Fruit fly (Drosophila melanogaster) whole organism, embryonic: ENCODE data around the gene GlcAT-P.
A peak's percentile ranks its signal among the peaks of the same experiment; 100 is the strongest.

Source experiments
- ATbp ChIP-seq: fragments of 200-800 bp; sonication (Bioruptor generic); optimal IDR thresholded peaks from 2 replicates; lab custom pipeline; 2017; ENCODE audit warnings: missing biosample characterization, mild to moderate bottlenecking, missing genetic modification characterization, missing genetic modification reagents
- Atf-2 ChIP-seq: fragments of 200-800 bp; sonication (Bioruptor generic); optimal IDR thresholded peaks from 2 replicates; lab custom pipeline; 2016; ENCODE audit warnings: missing biosample characterization, missing genetic modification characterization
- BtbVII ChIP-seq: fragments of 200-800 bp; sonication (Bioruptor generic); optimal IDR thresholded peaks from 3 replicates; lab custom pipeline; 2017; ENCODE audit warnings: missing biosample characterization, mild to moderate bottlenecking, missing genetic modification characterization
- CG10274 ChIP-seq: fragments of 200-800 bp; sonication (Bioruptor generic); optimal IDR thresholded peaks from 3 replicates; lab custom pipeline; 2017; ENCODE audit warnings: missing biosample characterization, mild to moderate bottlenecking, missing genetic modification characterization
- CG11696 ChIP-seq: fragments of 200-800 bp; sonication (Bioruptor generic); IDR thresholded peaks from 2 replicates; pipeline ENCODE4 v1.3.6; 2022; ENCODE audit warnings: missing biosample characterization, missing genetic modification characterization
- CG1233 ChIP-seq: fragments of 200-800 bp; sonication (Bioruptor generic); optimal IDR thresholded peaks from 4 replicates; lab custom pipeline; 2018; ENCODE audit warnings: missing biosample characterization, mild to moderate bottlenecking, missing genetic modification characterization
- CG15479 ChIP-seq: fragments of 200-800 bp; sonication (Bioruptor generic); optimal IDR thresholded peaks from 3 replicates; lab custom pipeline; 2019; ENCODE audit warnings: missing biosample characterization, mild to moderate bottlenecking, missing genetic modification characterization, moderate library complexity
- CG15514 ChIP-seq: fragments of 200-800 bp; sonication (Bioruptor generic); optimal IDR thresholded peaks from 3 replicates; lab custom pipeline; 2017; ENCODE audit warnings: missing biosample characterization, missing genetic modification characterization, mild to moderate bottlenecking, moderate library complexity, missing genetic modification reagents
- CG15601 ChIP-seq: fragments of 200-800 bp; sonication (Bioruptor generic); optimal IDR thresholded peaks from 3 replicates; lab custom pipeline; 2019; ENCODE audit warnings: missing biosample characterization, mild to moderate bottlenecking, missing genetic modification characterization, moderate library complexity
- CG1647 ChIP-seq: fragments of 200-800 bp; sonication (Bioruptor generic); optimal IDR thresholded peaks from 3 replicates; lab custom pipeline; 2016; ENCODE audit warnings: missing biosample characterization, missing genetic modification characterization
- CG17568 ChIP-seq: fragments of 200-800 bp; sonication (Bioruptor generic); optimal IDR thresholded peaks from 2 replicates; lab custom pipeline; 2018; ENCODE audit warnings: missing biosample characterization, mild to moderate bottlenecking, missing genetic modification characterization, moderate library complexity
- CG2129 ChIP-seq: fragments of 200-800 bp; sonication (Bioruptor generic); IDR thresholded peaks from 2 replicates; pipeline ENCODE4 v1.3.6; 2022; ENCODE audit warnings: missing biosample characterization, missing genetic modification characterization; ENCODE audit not compliant: partially characterized antibody
- CG34224 ChIP-seq: fragments of 200-800 bp; sonication (Bioruptor generic); IDR thresholded peaks from 3 replicates; pipeline ENCODE4 v1.3.6; 2022; ENCODE audit warnings: missing biosample characterization, missing genetic modification characterization; ENCODE audit not compliant: partially characterized antibody
- CG34422 ChIP-seq: fragments of 200-800 bp; sonication (Bioruptor generic); IDR thresholded peaks from 3 replicates; pipeline ENCODE4 v1.3.6; 2022; ENCODE audit warnings: missing biosample characterization, missing genetic modification characterization
- CG6175 ChIP-seq: fragments of 200-800 bp; sonication (Bioruptor generic); IDR thresholded peaks from 3 replicates; pipeline ENCODE4 v1.3.6; 2022; ENCODE audit warnings: missing biosample characterization, missing genetic modification characterization
- CG6791 ChIP-seq: fragments of 200-800 bp; sonication (Bioruptor generic); IDR thresholded peaks from 3 replicates; pipeline ENCODE4 v1.3.6; 2022; ENCODE audit warnings: missing biosample characterization, missing genetic modification characterization; ENCODE audit not compliant: partially characterized antibody
- CG7987 ChIP-seq: fragments of 200-800 bp; sonication (Bioruptor generic); optimal IDR thresholded peaks from 2 replicates; lab custom pipeline; 2018; ENCODE audit warnings: missing biosample characterization, mild to moderate bottlenecking, missing genetic modification characterization, moderate library complexity
- CG8924 ChIP-seq: fragments of 200-800 bp; optimal IDR thresholded peaks from 3 replicates; lab custom pipeline; 2019; ENCODE audit warnings: missing biosample characterization, mild to moderate bottlenecking, missing genetic modification characterization, moderate library complexity
- Elba2 ChIP-seq: fragments of 200-800 bp; sonication (Bioruptor generic); optimal IDR thresholded peaks from 3 replicates; lab custom pipeline; 2016; ENCODE audit warnings: missing biosample characterization, missing genetic modification characterization
- Gug ChIP-seq: fragments of 200-800 bp; sonication (Bioruptor generic); IDR thresholded peaks from 4 replicates; pipeline ENCODE4 v1.3.6; 2022; ENCODE audit warnings: missing biosample characterization, missing genetic modification characterization
- Med ChIP-seq: fragments of 200-800 bp; sonication (Bioruptor generic); peaks from one replicate; lab custom pipeline; 2016; ENCODE audit warnings: missing biosample characterization, missing genetic modification characterization, mild to moderate bottlenecking, inconsistent platforms, moderate library complexity
- Rfx ChIP-seq: fragments of 200-800 bp; sonication (Bioruptor generic); IDR thresholded peaks from 2 replicates; pipeline ENCODE4 v1.3.6; 2022; ENCODE audit warnings: missing biosample characterization, missing genetic modification characterization
- abd-A ChIP-seq: fragments of 200-800 bp; sonication (Bioruptor generic); optimal IDR thresholded peaks from 3 replicates; lab custom pipeline; 2019; ENCODE audit warnings: missing biosample characterization, mild to moderate bottlenecking, missing genetic modification characterization, moderate library complexity
- ac ChIP-seq: fragments of 200-800 bp; sonication (Bioruptor generic); optimal IDR thresholded peaks from 3 replicates; lab custom pipeline; 2017; ENCODE audit warnings: missing biosample characterization, mild to moderate bottlenecking, missing genetic modification characterization
- ara ChIP-seq: fragments of 200-800 bp; sonication (Bioruptor generic); IDR thresholded peaks from 2 replicates; pipeline ENCODE4 v1.3.6; 2022; ENCODE audit warnings: missing biosample characterization, missing genetic modification characterization
- crol ChIP-seq: fragments of 200-800 bp; sonication (Bioruptor generic); IDR thresholded peaks from 2 replicates; pipeline ENCODE4 v1.3.6; 2022; ENCODE audit warnings: missing biosample characterization, missing genetic modification characterization
- crp ChIP-seq, 2 experiments: fragments of 200-800 bp; sonication (Bioruptor generic); optimal IDR thresholded peaks; 2 replicates in 1 of 2; 3 replicates in 1 of 2; lab custom pipeline; 2017; ENCODE audit warnings: missing biosample characterization in 2 of 2, missing genetic modification characterization in 2 of 2, mild to moderate bottlenecking in 1 of 2, moderate library complexity in 1 of 2
- dpn ChIP-seq, 2 experiments: fragments of 200-800 bp; sonication (Bioruptor generic); optimal IDR thresholded peaks; 3 replicates each; lab custom pipeline; 2016; ENCODE audit warnings: missing biosample characterization in 2 of 2, missing genetic modification characterization in 2 of 2
- fd64A ChIP-seq: fragments of 200-800 bp; sonication (Bioruptor generic); optimal IDR thresholded peaks from 3 replicates; lab custom pipeline; 2018; ENCODE audit warnings: missing biosample characterization, mild to moderate bottlenecking, missing genetic modification characterization
- gcm ChIP-seq: fragments of 200-800 bp; sonication (Bioruptor generic); optimal IDR thresholded peaks from 2 replicates; lab custom pipeline; 2019; ENCODE audit warnings: missing biosample characterization, mild to moderate bottlenecking, missing genetic modification characterization, moderate library complexity
- hkb ChIP-seq, 2 experiments: fragments of 200-800 bp in 1 of 2; fragments of >200 bp in 1 of 2; sonication (Bioruptor generic) in 1 of 2; IDR thresholded peaks in 1 of 2; optimal IDR thresholded peaks in 1 of 2; 2 replicates each; pipeline versions ENCODE4 v1.3.6 to Lab custom; 2017 to 2022; ENCODE audit warnings: missing biosample characterization in 1 of 2, missing genetic modification characterization in 1 of 2
- kni ChIP-seq: fragments of 200-800 bp; sonication (Bioruptor generic); optimal IDR thresholded peaks from 3 replicates; lab custom pipeline; 2017; ENCODE audit warnings: mild to moderate bottlenecking, missing biosample characterization, missing genetic modification reagents, missing genetic modification characterization
- nau ChIP-seq: fragments of 200-800 bp; sonication (Bioruptor generic); optimal IDR thresholded peaks from 3 replicates; lab custom pipeline; 2017; ENCODE audit warnings: missing biosample characterization, mild to moderate bottlenecking, missing genetic modification characterization, missing genetic modification reagents
- nerfin-2 ChIP-seq: fragments of 200-800 bp; sonication (Bioruptor generic); IDR thresholded peaks from 2 replicates; pipeline ENCODE4 v1.3.6; 2022; ENCODE audit warnings: missing biosample characterization, missing genetic modification characterization; ENCODE audit not compliant: partially characterized antibody
- nom ChIP-seq: fragments of 200-800 bp; sonication (Bioruptor generic); optimal IDR thresholded peaks from 2 replicates; lab custom pipeline; 2017; ENCODE audit warnings: missing biosample characterization, missing genetic modification characterization, mild to moderate bottlenecking, moderate library complexity, missing genetic modification reagents
- odd ChIP-seq: fragments of 200-800 bp; sonication (Bioruptor generic); optimal IDR thresholded peaks from 2 replicates; lab custom pipeline; 2017; ENCODE audit warnings: missing biosample characterization, mild to moderate bottlenecking, missing genetic modification characterization
- psq ChIP-seq: fragments of 200-800 bp; sonication (Bioruptor generic); optimal IDR thresholded peaks from 2 replicates; lab custom pipeline; 2017; ENCODE audit warnings: missing biosample characterization, missing genetic modification characterization
- row ChIP-seq: fragments of 200-800 bp; sonication (Bioruptor generic); IDR thresholded peaks from 3 replicates; pipeline ENCODE4 v1.3.6; 2022; ENCODE audit warnings: missing biosample characterization, missing genetic modification characterization
- sima ChIP-seq: fragments of 200-800 bp; sonication (Bioruptor generic); optimal IDR thresholded peaks from 2 replicates; lab custom pipeline; 2016; ENCODE audit warnings: missing biosample characterization, missing genetic modification characterization
- zf30C ChIP-seq: fragments of 200-800 bp; sonication (Bioruptor generic); optimal IDR thresholded peaks from 3 replicates; lab custom pipeline; 2018; ENCODE audit warnings: missing biosample characterization, mild to moderate bottlenecking, missing genetic modification characterization

Gene GlcAT-P

dm6 chr3L:11246046-11246887 lies 48.9 kb upstream of the GlcAT-P start (continued):
- TF ChIP-seq psq (GFP tag; lab: Kevin White, UChicago) (peak; percentile 33), Gug (no peak; the same call in 3 of the 4 replicates), fd64A (no peak), CG6175 (GFP tag; lab: Robert Waterston, UW) (peak; percentile 75; the same call in 1 of the 3 replicates), CG34224 (0 out of 3 replicates have a peak, but pooled peaks have one; percentile 44), CG7987 (GFP tag; lab: Kevin White, UChicago) (no peak), Rfx (GFP tag; lab: Robert Waterston, UW) (peak; percentile 26; the same call in 1 of the 2 replicates), CG15601 (tag; lab: Kevin White, UChicago) (no peak), CG6791 (GFP tag; lab: Robert Waterston, UW) (peak; percentile 24; the same call in 1 of the 3 replicates), zf30C (GFP tag; lab: Kevin White, UChicago) (peak; percentile 32), Atf-2 (GFP tag; lab: Kevin White, UChicago) (no peak), nau (peak; percentile 68), Med (GFP tag; lab: Kevin White, UChicago) (peak; percentile 84), gcm (peak; percentile 51), crol (0 out of 2 replicates have a peak, but pooled peaks have one; percentile 35), CG1647 (no peak), CG1233 (no peak), CG11696 (GFP tag; lab: Robert Waterston, UW) (peak; percentile 56; the same call in 1 of the 2 replicates), CG15514 (peak; percentile 14), ara (GFP tag; lab: Robert Waterston, UW) (0 out of 2 replicates have a peak, but pooled peaks have one; percentile 29), row (GFP tag; lab: Robert Waterston, UW) (peak; percentile 29; the same call in 2 of the 3 replicates), CG10274 (no peak), Elba2 (peak; percentile 94), abd-A (tag; lab: Kevin White, UChicago) (peak; percentile 93), CG34422 (GFP tag; lab: Robert Waterston, UW) (peak; percentile 15; the same call in 1 of the 3 replicates), CG2129 (GFP tag; lab: Robert Waterston, UW) (no peak), dpn (GFP tag; optimal IDR thresholded peaks at IDR 0.05; lab: Kevin White, UChicago) (peak in 1 of 2 experiments; percentile 34), odd (peak; percentile 54), sima (no peak), ATbp (GFP tag; lab: Kevin White, UChicago) (peak; percentile 26), CG15479 (GFP tag; lab: Kevin White, UChicago) (peak; percentile 62), crp (GFP tag; optimal IDR thresholded peaks at IDR 0.05; lab: Kevin White, UChicago) (peak in 1 of 2 experiments; percentile 61), kni (GFP tag; lab: Kevin White, UChicago) (peak; percentile 85), ac (GFP tag; lab: Kevin White, UChicago) (peak; percentile 39), nerfin-2 (no peak), nom (GFP tag; lab: Kevin White, UChicago) (peak; percentile 100), BtbVII (GFP tag; lab: Kevin White, UChicago) (peak; percentile 30), CG17568 (peak; percentile 25), hkb (optimal IDR thresholded peaks at IDR 0.05; lab: Kevin White, UChicago) (no peak), hkb (GFP tag; IDR thresholded peaks at IDR 0.05; lab: Robert Waterston, UW) (peak; percentile 28; the same call in 1 of the 2 replicates), CG8924 (tag; lab: Kevin White, UChicago) (peak; percentile 72)
